Worm (Caenorhabditis elegans) whole organism, L2 larva: ENCODE measurements around the gene metl-2.

Source experiments
- C34F6.9 ChIP-seq: fragments of 150-350 bp; optimal IDR thresholded peaks from 2 replicates; lab custom pipeline; 2014; ENCODE audit warnings: missing biosample characterization, missing genetic modification characterization
- F13H6.1 ChIP-seq: sonication (generic microtip); optimal IDR thresholded peaks from 2 replicates; lab custom pipeline; 2016; ENCODE audit warnings: missing genetic modification characterization, missing compliant biosample characterization
- R02D3.7 ChIP-seq: fragments of 150-350 bp; optimal IDR thresholded peaks from 2 replicates; lab custom pipeline; 2014; ENCODE audit warnings: missing biosample characterization, missing genetic modification characterization
- Y55F3AM.14 ChIP-seq: fragments of 200-800 bp; sonication (Bioruptor generic); optimal IDR thresholded peaks from 2 replicates; lab custom pipeline; 2018; ENCODE audit warnings: mild to moderate bottlenecking, missing genetic modification characterization, missing compliant biosample characterization
- ZK546.5 ChIP-seq: sonication (generic microtip); optimal IDR thresholded peaks from 2 replicates; lab custom pipeline; 2017; ENCODE audit warnings: missing biosample characterization, missing genetic modification characterization
- alr-1 ChIP-seq: fragments of 150-350 bp; optimal IDR thresholded peaks from 2 replicates; lab custom pipeline; 2014; ENCODE audit warnings: missing biosample characterization, missing genetic modification characterization
- aly-2 ChIP-seq: fragments of 150-350 bp; optimal IDR thresholded peaks from 2 replicates; lab custom pipeline; 2014; ENCODE audit warnings: missing biosample characterization, missing genetic modification characterization
- ceh-16 ChIP-seq: fragments of 150-350 bp; optimal IDR thresholded peaks from 2 replicates; lab custom pipeline; 2014; ENCODE audit warnings: missing biosample characterization, missing genetic modification characterization
- crh-2 ChIP-seq: sonication (generic microtip); optimal IDR thresholded peaks from 2 replicates; lab custom pipeline; 2017; ENCODE audit warnings: missing biosample characterization, missing genetic modification characterization
- dmd-4 ChIP-seq: sonication (generic microtip); optimal IDR thresholded peaks from 2 replicates; lab custom pipeline; 2017; ENCODE audit warnings: missing biosample characterization, missing genetic modification characterization
- elt-1 ChIP-seq: fragments of 150-350 bp; optimal IDR thresholded peaks from 2 replicates; lab custom pipeline; 2014; ENCODE audit warnings: missing biosample characterization, missing genetic modification characterization
- elt-3 ChIP-seq: sonication (generic microtip); optimal IDR thresholded peaks from 2 replicates; lab custom pipeline; 2017; ENCODE audit warnings: missing biosample characterization, missing genetic modification characterization
- gmeb-1 ChIP-seq: fragments of 150-350 bp; optimal IDR thresholded peaks from 2 replicates; lab custom pipeline; 2014; ENCODE audit warnings: missing biosample characterization, missing genetic modification characterization
- lin-13 ChIP-seq: fragments of 150-350 bp; optimal IDR thresholded peaks from 2 replicates; lab custom pipeline; 2014; ENCODE audit warnings: missing biosample characterization, missing genetic modification reagents, missing genetic modification characterization
- lin-39 ChIP-seq: fragments of 150-350 bp; optimal IDR thresholded peaks from 2 replicates; lab custom pipeline; 2014; ENCODE audit warnings: missing biosample characterization, missing genetic modification reagents, missing genetic modification characterization
- mbf-1 ChIP-seq: sonication (generic microtip); optimal IDR thresholded peaks from 2 replicates; lab custom pipeline; 2017; ENCODE audit warnings: missing biosample characterization, missing genetic modification characterization
- mdl-1 ChIP-seq, 2 experiments: fragments of 150-350 bp in 1 of 2; sonication (generic microtip) in 1 of 2; optimal IDR thresholded peaks; 2 replicates each; lab custom pipeline; 2017; ENCODE audit warnings: missing biosample characterization in 2 of 2, missing genetic modification characterization in 2 of 2
- nhr-10 ChIP-seq: sonication (generic microtip); optimal IDR thresholded peaks from 2 replicates; lab custom pipeline; 2017; ENCODE audit warnings: missing biosample characterization, missing genetic modification characterization
- nhr-11 ChIP-seq: fragments of 150-350 bp; optimal IDR thresholded peaks from 2 replicates; lab custom pipeline; 2014; ENCODE audit warnings: missing biosample characterization, missing genetic modification characterization
- nhr-21 ChIP-seq: fragments of 150-350 bp; optimal IDR thresholded peaks from 2 replicates; lab custom pipeline; 2014; ENCODE audit warnings: missing biosample characterization, missing genetic modification characterization
- nhr-6 ChIP-seq: fragments of 150-350 bp; optimal IDR thresholded peaks from 2 replicates; lab custom pipeline; 2014; ENCODE audit warnings: missing biosample characterization, missing genetic modification characterization
- peb-1 ChIP-seq: fragments of 150-350 bp; optimal IDR thresholded peaks from 2 replicates; lab custom pipeline; 2014; ENCODE audit warnings: missing biosample characterization, missing genetic modification characterization
- sem-4 ChIP-seq: fragments of 150-350 bp; optimal IDR thresholded peaks from 2 replicates; lab custom pipeline; 2014; ENCODE audit warnings: missing biosample characterization, missing genetic modification reagents, missing genetic modification characterization
- sma-9 ChIP-seq, 2 experiments: fragments of 150-350 bp in 1 of 2; sonication (generic microtip) in 1 of 2; optimal IDR thresholded peaks; 2 replicates each; lab custom pipeline; 2014 to 2016; ENCODE audit warnings: missing genetic modification characterization in 2 of 2, mild to moderate bottlenecking in 1 of 2, missing biosample characterization in 1 of 2, missing compliant biosample characterization in 1 of 2, missing genetic modification reagents in 1 of 2, moderate library complexity in 1 of 2
- snpc-4 ChIP-seq: fragments of 150-350 bp; optimal IDR thresholded peaks from 2 replicates; lab custom pipeline; 2014; ENCODE audit warnings: missing biosample characterization, missing genetic modification characterization
- unc-39 ChIP-seq: fragments of 150-350 bp; optimal IDR thresholded peaks from 2 replicates; lab custom pipeline; 2014; ENCODE audit warnings: missing biosample characterization, missing genetic modification characterization
- unc-55 ChIP-seq: fragments of 150-350 bp; sonication (generic microtip); optimal IDR thresholded peaks from 3 replicates; lab custom pipeline; 2014; ENCODE audit warnings: missing biosample characterization, missing genetic modification reagents, missing genetic modification characterization
- zag-1 ChIP-seq: fragments of 150-350 bp; optimal IDR thresholded peaks from 2 replicates; lab custom pipeline; 2014; ENCODE audit warnings: missing biosample characterization, missing genetic modification characterization
- ztf-1 ChIP-seq: fragments of 200-800 bp; sonication (Bioruptor generic); conservative IDR thresholded peaks from 2 replicates; pipeline ENCODE4 v1.3.6; 2022; ENCODE audit warnings: missing genetic modification characterization, missing compliant biosample characterization
- ztf-11 ChIP-seq: sonication (generic microtip); optimal IDR thresholded peaks from 2 replicates; lab custom pipeline; 2017; ENCODE audit warnings: missing biosample characterization, missing genetic modification characterization
- ztf-4 ChIP-seq: fragments of 150-350 bp; optimal IDR thresholded peaks from 2 replicates; lab custom pipeline; 2014; ENCODE audit warnings: missing biosample characterization, missing genetic modification characterization

Gene metl-2

ce11 chrII:15014380-15014779, 44.7 kb downstream of the metl-2 start, which contains the start of gene Y53F4B.51:
Gene Y53F4B.51 (minus strand): TSS chrII:15014442.
- TF ChIP-seq lin-13 (GFP tag; lab: Kevin White, UChicago) (no peak), R02D3.7 (tag; lab: Kevin White, UChicago) (no peak), nhr-10 (tag; lab: Kevin White, UChicago) (no peak), dmd-4 (tag; lab: Kevin White, UChicago) (no peak), aly-2 (no peak), unc-55 (GFP tag; lab: Kevin White, UChicago) (no peak), mdl-1 (tag; optimal IDR thresholded peaks at IDR 0.05; lab: Kevin White, UChicago) (no peak), ZK546.5 (tag; lab: Kevin White, UChicago) (no peak), peb-1 (tag; lab: Kevin White, UChicago) (no peak), ztf-4 (tag; lab: Kevin White, UChicago) (no peak), F13H6.1 (tag; lab: Kevin White, UChicago) (no peak), sem-4 (tag; lab: Kevin White, UChicago) (no peak), alr-1 (tag; lab: Kevin White, UChicago) (no peak), elt-3 (tag; lab: Kevin White, UChicago) (no peak), elt-1 (tag; lab: Kevin White, UChicago) (no peak), zag-1 (no peak), Y55F3AM.14 (no peak), snpc-4 (tag; lab: Kevin White, UChicago) (no peak)

DNA sequence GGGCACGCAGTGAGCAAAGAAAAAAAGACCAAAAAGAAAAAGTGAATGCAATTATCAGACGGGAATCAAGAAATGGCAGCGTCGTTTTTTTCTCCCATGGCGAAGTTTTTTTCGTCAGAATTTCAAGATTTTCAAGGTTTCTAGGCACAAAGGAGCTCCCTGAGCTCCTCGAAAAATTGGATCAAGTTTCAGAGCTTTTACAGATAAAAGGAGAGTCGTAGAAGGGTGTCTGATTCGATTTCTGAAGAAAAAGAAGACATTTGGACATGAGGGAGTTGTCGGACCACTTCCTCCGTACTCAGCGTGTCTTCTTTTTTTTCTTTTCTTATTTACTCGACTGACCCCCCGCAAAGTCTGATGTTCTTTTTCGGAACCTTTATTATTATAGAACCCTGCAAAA, 46.0 kb downstream of the metl-2 start:
- TF ChIP-seq unc-55 (GFP tag; lab: Kevin White, UChicago) (no peak), crh-2 (no peak), ZK546.5 (tag; lab: Kevin White, UChicago) (no peak), nhr-21 (tag; lab: Kevin White, UChicago) (no peak), C34F6.9 (tag; lab: Kevin White, UChicago) (no peak), mdl-1 (tag; optimal IDR thresholded peaks at IDR 0.05; lab: Kevin White, UChicago) (no peak), sma-9 (GFP tag; optimal IDR thresholded peaks at IDR 0.05; lab: Kevin White, UChicago) (no peak), sma-9 (tag; optimal IDR thresholded peaks at IDR 0.05; lab: Kevin White, UChicago) (no peak), nhr-11 (tag; lab: Kevin White, UChicago) (no peak), gmeb-1 (no peak), zag-1 (no peak)

- TF ChIP-seq nhr-11 (tag; lab: Kevin White, UChicago) (no peak), lin-39 (tag; lab: Kevin White, UChicago) (no peak), ztf-1 (GFP tag; lab: Robert Waterston, UW) (no peak), ZK546.5 (tag; lab: Kevin White, UChicago) (no peak), ztf-4 (tag; lab: Kevin White, UChicago) (no peak), C34F6.9 (tag; lab: Kevin White, UChicago) (no peak), ztf-11 (tag; lab: Kevin White, UChicago) (no peak), unc-55 (GFP tag; lab: Kevin White, UChicago) (no peak), F13H6.1 (tag; lab: Kevin White, UChicago) (no peak), nhr-6 (no peak), unc-39 (tag; lab: Kevin White, UChicago) (no peak), ceh-16 (tag; lab: Kevin White, UChicago) (no peak), R02D3.7 (tag; lab: Kevin White, UChicago) (no peak), mbf-1 (tag; lab: Kevin White, UChicago) (no peak)
Observed at ce11 chrII:15018923-15019322, 49.2 kb downstream of the metl-2 start, which contains the start of gene Y53F4B.12. Gene Y53F4B.12 (plus strand): TSS chrII:15019223.
